Fruit fly (Drosophila melanogaster): ENCODE data around the gene CG31036.

DNA sequence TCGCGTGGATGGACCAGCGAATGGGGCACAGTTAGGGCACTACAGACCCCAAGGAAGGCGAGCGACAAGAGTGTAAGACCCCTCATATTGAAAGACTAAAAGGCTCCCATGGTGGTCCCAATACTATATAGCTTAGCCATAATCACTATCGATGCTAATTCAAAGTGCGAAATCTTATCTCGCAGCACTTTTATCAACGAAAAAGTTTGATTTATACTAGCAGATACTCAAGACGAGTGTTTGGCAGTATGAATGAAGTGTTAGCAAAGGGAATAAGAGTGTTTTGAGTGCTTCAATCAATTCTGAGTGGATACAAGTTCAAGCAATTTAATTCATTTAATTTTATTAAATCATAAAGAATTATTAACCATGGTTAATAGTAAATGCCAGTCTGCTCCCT lies 18.2 kb downstream of the CG31036 start, which contains the start of gene Jon99Ci:
- TF ChIP-seq sage (GFP tag; optimal IDR thresholded peaks at IDR 0.05) (no peak), dmrt93B (GFP tag; optimal IDR thresholded peaks at IDR 0.05) (no peak), pan (optimal IDR thresholded peaks at IDR 0.05) (no peak), psq (GFP tag; optimal IDR thresholded peaks at IDR 0.05) (no peak), HLH106 (tag; optimal IDR thresholded peaks at IDR 0.05) (no peak), dsf (GFP tag; optimal IDR thresholded peaks at IDR 0.05; ENCODE audit: borderline replicate concordance) (no peak), brk (GFP tag; optimal IDR thresholded peaks at IDR 0.05) (no peak), usp (GFP tag; optimal IDR thresholded peaks at IDR 0.05) (no peak), Mio (GFP tag; optimal IDR thresholded peaks at IDR 0.05) (no peak)
